Worm (Caenorhabditis elegans) whole organism, L1 larva: Measurements from ENCODE around the gene F10E7.2.

ENCODE experiments used
- ceh-88 ChIP-seq: fragments of 200-800 bp; sonication (Bioruptor generic); IDR thresholded peaks from 2 replicates; pipeline ENCODE4 v1.3.6; 2022; ENCODE audit warnings: missing genetic modification characterization, missing compliant biosample characterization
- ces-1 ChIP-seq: fragments of 150-350 bp; optimal IDR thresholded peaks from 2 replicates; lab custom pipeline; 2014; ENCODE audit warnings: missing biosample characterization, missing genetic modification reagents, missing genetic modification characterization
- dpl-1 ChIP-seq, 3 experiments: fragments of 150-350 bp in 2 of 3; sonication (generic microtip) in 1 of 3; optimal IDR thresholded peaks; 2 replicates each; lab custom pipeline; 2014 to 2017; ENCODE audit warnings: missing biosample characterization in 3 of 3, missing genetic modification characterization in 3 of 3, missing genetic modification reagents in 3 of 3
- egl-13 ChIP-seq: sonication (generic microtip); optimal IDR thresholded peaks from 2 replicates; lab custom pipeline; 2016; ENCODE audit warnings: missing genotype, missing genetic modification reagents, missing genetic modification characterization, missing compliant biosample characterization
- elt-2 ChIP-seq: sonication (generic microtip); optimal IDR thresholded peaks from 2 replicates; lab custom pipeline; 2016; ENCODE audit warnings: missing genetic modification characterization, mild to moderate bottlenecking, inconsistent platforms, missing compliant biosample characterization, missing genetic modification reagents
- elt-3 ChIP-seq, 6 experiments: fragments of 150-350 bp in 1 of 6; sonication (generic microtip); optimal IDR thresholded peaks; 2 replicates each; lab custom pipeline; 2017 to 2018; ENCODE audit warnings: missing biosample characterization in 6 of 6, missing genetic modification characterization in 6 of 6, inconsistent platforms in 1 of 6
- fos-1 ChIP-seq: fragments of 150-350 bp; optimal IDR thresholded peaks from 2 replicates; lab custom pipeline; 2014; ENCODE audit warnings: missing biosample characterization, missing genetic modification characterization
- hpl-2 ChIP-seq: fragments of 150-350 bp; optimal IDR thresholded peaks from 2 replicates; lab custom pipeline; 2014; ENCODE audit warnings: missing biosample characterization, missing genetic modification reagents, missing genetic modification characterization
- lin-13 ChIP-seq: fragments of 150-350 bp; optimal IDR thresholded peaks from 2 replicates; lab custom pipeline; 2014; ENCODE audit warnings: missing biosample characterization, missing genetic modification reagents, missing genetic modification characterization
- nhr-19 ChIP-seq: fragments of 200-800 bp; sonication (Bioruptor generic); conservative IDR thresholded peaks from 2 replicates; pipeline ENCODE4 v1.3.6; 2022; ENCODE audit warnings: missing genetic modification characterization, missing compliant biosample characterization
- nhr-20 ChIP-seq: sonication (generic microtip); optimal IDR thresholded peaks from 2 replicates; lab custom pipeline; 2016; ENCODE audit warnings: mild to moderate bottlenecking, missing genetic modification characterization, missing compliant biosample characterization
- nhr-76 ChIP-seq: sonication (generic microtip); optimal IDR thresholded peaks from 2 replicates; lab custom pipeline; 2017; ENCODE audit warnings: missing biosample characterization, missing genetic modification characterization
- nhr-84 ChIP-seq: sonication (generic microtip); optimal IDR thresholded peaks from 2 replicates; lab custom pipeline; 2017; ENCODE audit warnings: missing biosample characterization, missing genetic modification characterization
- nhr-90 ChIP-seq: sonication (generic microtip); optimal IDR thresholded peaks from 2 replicates; lab custom pipeline; 2016; ENCODE audit warnings: mild to moderate bottlenecking, missing genetic modification characterization, missing compliant biosample characterization; ENCODE audit not compliant: poor library complexity
- pqm-1 ChIP-seq: sonication (generic microtip); optimal IDR thresholded peaks from 3 replicates; lab custom pipeline; 2017; ENCODE audit warnings: missing biosample characterization, missing genetic modification characterization
- rnt-1 ChIP-seq: sonication (generic microtip); optimal IDR thresholded peaks from 2 replicates; lab custom pipeline; 2016; ENCODE audit warnings: mild to moderate bottlenecking, missing genetic modification characterization, moderate library complexity, missing compliant biosample characterization
- swsn-7 ChIP-seq: sonication (generic microtip); optimal IDR thresholded peaks from 2 replicates; lab custom pipeline; 2016; ENCODE audit warnings: missing genetic modification characterization, missing compliant biosample characterization
- unc-98 ChIP-seq: fragments of 200-800 bp; sonication (Bioruptor generic); IDR thresholded peaks from 2 replicates; pipeline ENCODE4 v1.3.6; 2022; ENCODE audit warnings: missing genetic modification characterization, missing compliant biosample characterization
- zag-1 ChIP-seq: fragments of 150-350 bp; optimal IDR thresholded peaks from 2 replicates; lab custom pipeline; 2014; ENCODE audit warnings: missing biosample characterization, missing genetic modification characterization

Gene F10E7.2

ce11 chrII:7171305-7171998 lies 49.4 kb downstream of the F10E7.2 start, which contains the start of gene dyf-13:
Gene dyf-13, minus strand, starts transcription at chrII:7171355.
- TF ChIP-seq unc-98 (GFP tag; lab: Robert Waterston, UW) (no peak), nhr-19 (no peak), ces-1 (GFP tag; lab: Kevin White, UChicago) (no peak), fos-1 (no peak), elt-3 (tag; optimal IDR thresholded peaks at IDR 0.05; lab: Kevin White, UChicago) (no peak), lin-13 (GFP tag; lab: Kevin White, UChicago) (no peak), nhr-84 (tag; lab: Kevin White, UChicago) (no peak), nhr-90 (tag; lab: Kevin White, UChicago) (no peak), ceh-88 (no peak), swsn-7 (no peak), dpl-1 (GFP tag; optimal IDR thresholded peaks at IDR 0.05; lab: Kevin White, UChicago) (no peak), zag-1 (tag; lab: Kevin White, UChicago) (no peak), elt-2 (tag; lab: Kevin White, UChicago) (no peak), pqm-1 (tag; lab: Kevin White, UChicago) (no peak), nhr-20 (tag; lab: Kevin White, UChicago) (no peak), nhr-76 (tag; lab: Kevin White, UChicago) (no peak), hpl-2 (no peak), rnt-1 (tag; lab: Kevin White, UChicago) (no peak), egl-13 (tag; lab: Kevin White, UChicago) (no peak)
